Fruit fly (Drosophila melanogaster): ENCODE results near the gene Arpc3B.

The Arpc3B gene

dm6 chrX:17105707-17106106 is at the start of gene Arpc3B:
Gene Arpc3B (minus strand): TSS chrX:17105852.
- TF ChIP-seq CTCF (optimal IDR thresholded peaks at IDR 0.05) (no peak), CG8478 (optimal IDR thresholded peaks at IDR 0.05) (no peak)

- TF ChIP-seq CG8478 (optimal IDR thresholded peaks at IDR 0.05) (no peak), CTCF (optimal IDR thresholded peaks at IDR 0.05) (no peak)
Observed at dm6 chrX:17150660-17151059, 45.0 kb upstream of the Arpc3B start.

DNA sequence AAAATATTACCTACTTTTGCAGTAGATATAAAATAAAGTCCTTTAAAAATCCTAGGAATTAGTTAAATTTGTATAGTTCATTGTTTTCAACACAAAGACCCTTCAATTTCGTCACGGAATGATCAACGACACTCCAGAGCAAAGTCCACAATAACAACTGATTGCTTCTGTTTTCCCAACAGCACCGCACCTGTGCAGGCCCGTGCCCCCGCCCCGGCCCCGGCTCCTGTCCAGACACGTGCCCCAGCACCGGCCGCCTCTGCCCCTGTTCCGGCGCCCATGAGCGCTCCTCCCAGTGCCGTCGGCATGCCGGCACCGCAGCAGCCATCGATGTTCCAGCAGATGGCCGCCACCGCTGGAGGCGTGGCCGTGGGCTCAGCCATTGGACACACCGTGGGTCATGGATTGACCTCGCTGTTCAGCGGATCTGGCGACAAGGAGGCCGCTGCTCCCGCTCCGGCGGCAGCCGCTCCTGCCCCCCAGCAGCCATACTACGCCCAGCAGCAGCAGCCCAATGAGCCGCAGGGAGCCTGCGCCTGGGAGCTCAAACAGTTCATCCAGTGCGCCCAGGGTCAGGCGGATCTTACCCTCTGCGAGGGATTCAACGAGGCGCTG is 44.1 kb upstream of the Arpc3B start:
- no peak for TF ChIP-seq CTCF (optimal IDR thresholded peaks at IDR 0.05)
- TF ChIP-seq CG8478 (optimal IDR thresholded peaks at IDR 0.05): no peak

DNA sequence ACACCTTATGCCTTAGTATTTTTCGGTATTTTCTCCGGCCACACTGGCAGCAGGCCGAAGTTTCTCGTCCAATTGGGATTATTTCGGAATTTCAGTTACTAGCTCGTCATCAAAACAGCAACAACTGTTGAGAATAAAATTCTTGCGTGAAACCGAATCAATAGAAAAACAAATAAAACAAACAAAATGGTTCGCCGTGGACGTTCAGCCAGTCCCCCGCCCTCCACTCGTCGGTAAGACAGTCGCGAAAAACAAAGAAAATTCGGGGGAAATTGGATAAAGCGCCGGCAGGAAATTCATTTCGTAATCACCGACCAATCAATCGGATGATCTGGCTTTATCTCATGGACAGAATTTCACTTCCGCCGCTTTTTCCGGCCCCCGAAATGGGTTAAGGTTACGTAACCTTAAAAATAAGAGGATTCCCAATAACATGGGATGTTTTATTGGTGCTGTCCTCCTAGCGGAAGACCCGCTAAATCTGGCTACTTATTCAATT is 43.3 kb upstream of the Arpc3B start, which contains the start of gene Chchd2:
Chchd2 (plus strand) TSS at position 51 of the 499 bp plus-strand sequence.
- TF ChIP-seq CTCF (optimal IDR thresholded peaks at IDR 0.05): no peak
- no peak for TF ChIP-seq CG8478 (optimal IDR thresholded peaks at IDR 0.05)

- TF ChIP-seq CG8478 (optimal IDR thresholded peaks at IDR 0.05): no peak
- TF ChIP-seq CTCF (optimal IDR thresholded peaks at IDR 0.05): no peak
Observed at dm6 chrX:17147983-17148637, 42.5 kb upstream of the Arpc3B start, which contains the start of gene RpS5a. Gene RpS5a (minus strand): TSS chrX:17148264.

DNA sequence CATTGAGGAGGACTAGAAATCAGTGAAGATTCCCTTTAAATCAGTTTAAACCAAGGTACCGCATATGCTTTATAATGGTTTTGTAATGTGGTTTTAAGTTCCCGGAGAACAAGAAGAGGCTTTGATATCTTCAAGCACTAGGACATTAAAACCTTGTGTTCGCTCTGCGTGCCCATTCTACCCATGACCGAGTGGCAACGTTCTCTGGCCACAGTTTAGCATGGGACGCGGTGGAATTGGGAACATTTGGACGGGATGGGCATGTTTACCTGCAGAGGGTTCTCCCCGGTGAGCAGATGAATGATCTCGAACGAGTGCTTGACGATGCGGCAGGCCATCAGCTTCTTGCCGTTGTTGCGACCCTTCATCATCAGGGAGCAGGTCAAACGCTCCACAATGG is 40.9 kb upstream of the Arpc3B start:
- TF ChIP-seq CG8478 (optimal IDR thresholded peaks at IDR 0.05): no peak
- TF ChIP-seq CTCF (optimal IDR thresholded peaks at IDR 0.05): no peak

dm6 chrX:17142940-17143534 is 37.4 kb upstream of the Arpc3B start, which contains the start of the genes mei-217 and mei-218:
Gene mei-217 (minus strand): TSS chrX:17142990.
Gene mei-218 (minus strand): TSS chrX:17142990.
- TF ChIP-seq CG8478 (optimal IDR thresholded peaks at IDR 0.05): no peak
- TF ChIP-seq CTCF (optimal IDR thresholded peaks at IDR 0.05): no peak

dm6 chrX:17132685-17133084 is 27.0 kb upstream of the Arpc3B start:
- TF ChIP-seq CG8478 (optimal IDR thresholded peaks at IDR 0.05): no peak
- TF ChIP-seq CTCF (optimal IDR thresholded peaks at IDR 0.05): no peak

DNA sequence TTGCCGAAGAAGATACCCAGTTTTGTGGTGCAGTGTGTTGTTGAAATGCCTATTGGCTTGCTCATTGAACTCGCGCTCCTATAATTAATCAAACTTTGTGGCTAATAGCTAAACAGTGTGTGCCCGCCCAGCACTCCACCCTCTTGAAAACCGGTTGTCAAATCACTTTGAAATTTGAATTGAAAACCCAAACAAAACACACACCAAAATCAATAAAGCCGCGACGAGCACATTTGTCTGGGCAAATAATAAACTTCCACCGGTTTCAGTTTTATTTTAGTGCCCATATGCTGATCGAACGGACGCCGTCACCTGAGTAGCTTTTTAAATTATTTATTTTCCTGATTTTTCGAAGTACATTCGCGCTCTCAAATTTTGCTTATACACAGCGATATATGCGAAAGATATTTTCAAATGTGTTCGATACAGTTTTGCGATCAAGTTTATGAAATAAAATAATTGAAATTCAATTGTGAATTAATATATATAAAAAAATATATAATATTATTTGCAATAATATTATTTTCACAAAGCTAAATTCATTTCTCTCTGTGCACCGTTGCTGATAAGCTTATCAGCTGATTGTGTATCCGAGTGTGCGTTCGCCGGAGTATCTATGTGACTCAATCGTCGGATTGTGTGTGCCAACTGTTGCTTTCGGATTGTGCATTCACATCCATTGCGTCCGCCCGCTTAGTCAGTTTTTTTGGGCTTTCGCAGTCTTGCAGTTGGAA is 24.2 kb upstream of the Arpc3B start:
- TF ChIP-seq CTCF (optimal IDR thresholded peaks at IDR 0.05) (no peak), CG8478 (optimal IDR thresholded peaks at IDR 0.05) (no peak)

dm6 chrX:17125017-17125821 is 19.6 kb upstream of the Arpc3B start:
- TF ChIP-seq CG8478 (optimal IDR thresholded peaks at IDR 0.05): no peak
- no peak for TF ChIP-seq CTCF (optimal IDR thresholded peaks at IDR 0.05)

DNA sequence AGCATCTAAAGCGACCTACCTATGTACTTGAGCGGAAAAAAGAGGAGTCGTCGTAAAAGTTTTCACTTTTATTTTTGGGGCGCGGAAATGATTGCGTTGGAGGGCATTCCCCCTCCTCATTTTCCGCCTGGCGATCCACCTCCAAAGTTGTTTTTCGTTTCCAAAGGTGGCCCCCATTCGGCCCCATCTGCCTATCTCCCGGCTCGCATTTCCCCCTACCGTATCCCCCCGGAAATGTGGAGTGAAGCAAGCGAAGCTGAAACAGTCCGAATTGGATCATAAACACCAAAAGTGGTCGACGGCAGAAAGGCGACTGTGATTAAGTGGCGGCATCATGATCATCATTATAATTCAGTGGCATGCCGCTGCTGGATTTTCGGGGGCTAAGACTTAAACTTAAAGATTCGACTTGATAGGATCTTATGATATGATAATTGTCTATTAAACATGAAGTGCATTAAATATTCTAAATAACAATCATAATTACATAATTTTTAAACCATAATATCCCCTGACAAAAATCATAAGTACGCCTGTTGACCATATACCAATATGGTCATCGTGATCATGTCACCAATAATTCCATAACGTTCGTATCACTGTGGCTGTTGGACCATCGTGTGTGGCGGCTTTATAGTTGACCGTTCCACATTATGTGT is 18.0 kb upstream of the Arpc3B start:
- TF ChIP-seq CG8478 (optimal IDR thresholded peaks at IDR 0.05): no peak
- TF ChIP-seq CTCF (optimal IDR thresholded peaks at IDR 0.05): no peak

dm6 chrX:17122425-17123094 is 16.9 kb upstream of the Arpc3B start:
- no peak for TF ChIP-seq CG8478 (optimal IDR thresholded peaks at IDR 0.05)
- TF ChIP-seq CTCF (optimal IDR thresholded peaks at IDR 0.05): no peak

DNA sequence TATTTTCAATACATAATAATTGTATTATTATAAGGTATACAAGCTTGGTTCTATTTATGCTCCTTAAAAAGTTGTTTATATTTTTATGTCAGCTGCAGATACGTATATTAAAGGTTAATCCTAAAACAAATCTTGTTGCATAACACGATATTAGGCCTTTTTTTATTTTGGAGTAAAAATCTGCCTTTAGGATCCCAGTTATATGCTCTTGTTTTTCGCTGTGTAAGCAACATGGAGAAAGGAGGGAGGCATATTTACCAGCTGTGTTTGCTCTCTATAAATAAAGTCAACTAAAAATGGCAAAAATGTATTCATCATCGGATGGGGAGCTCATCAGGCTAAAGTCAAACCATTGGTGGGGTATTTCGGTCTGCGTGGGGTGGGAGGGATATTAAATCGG is 15.9 kb upstream of the Arpc3B start:
- TF ChIP-seq CG8478 (optimal IDR thresholded peaks at IDR 0.05) (no peak), CTCF (optimal IDR thresholded peaks at IDR 0.05) (no peak)

Data from S2 (cell line).